Fruit fly (Drosophila melanogaster) whole organism, adult: ENCODE data around the gene mu2.

Experiments used
- CG7045 ChIP-seq: fragments of 200-800 bp; sonication (Bioruptor generic); optimal IDR thresholded peaks from 2 replicates; lab custom pipeline; 2017; ENCODE audit warnings: missing biosample characterization, mild to moderate bottlenecking, missing genetic modification characterization
- bab1 ChIP-seq: fragments of 200-800 bp; sonication (Bioruptor generic); optimal IDR thresholded peaks from 3 replicates; lab custom pipeline; 2019; ENCODE audit warnings: missing biosample characterization, mild to moderate bottlenecking, missing genetic modification characterization, moderate library complexity

dm6 chr3L:1910107-1910506, 37.2 kb downstream of the mu2 start, which contains the start of gene dsb:
- TF ChIP-seq bab1 (GFP tag; lab: Kevin White, UChicago) (no peak), CG7045 (GFP tag; lab: Kevin White, UChicago) (no peak)
